Worm (Caenorhabditis elegans) whole organism, L4 larva: Measurements from ENCODE around the gene let-765.

Experiments
- F10B5.3 ChIP-seq: sonication (generic microtip); optimal IDR thresholded peaks from 2 replicates; lab custom pipeline; 2016; ENCODE audit warnings: mild to moderate bottlenecking, missing genetic modification characterization, missing compliant biosample characterization
- F26F4.8 ChIP-seq: fragments of 200-800 bp; sonication (Bioruptor generic); conservative IDR thresholded peaks from 2 replicates; pipeline ENCODE4 v1.3.6; 2022; ENCODE audit warnings: missing genetic modification characterization, missing compliant biosample characterization
- F37D6.2 ChIP-seq: sonication (generic microtip); optimal IDR thresholded peaks from 2 replicates; lab custom pipeline; 2016; ENCODE audit warnings: mild to moderate bottlenecking, missing genetic modification characterization, missing compliant biosample characterization
- F44E2.7 ChIP-seq: fragments of 200-800 bp; sonication (Bioruptor generic); IDR thresholded peaks from 2 replicates; pipeline ENCODE4 v2.1.2; 2022; ENCODE audit warnings: missing genetic modification characterization, missing compliant biosample characterization
- F49E8.2 ChIP-seq: sonication (generic microtip); optimal IDR thresholded peaks from 2 replicates; lab custom pipeline; 2016; ENCODE audit warnings: missing compliant biosample characterization, mild to moderate bottlenecking, missing genetic modification characterization, borderline replicate concordance
- R02D3.7 ChIP-seq: fragments of 150-350 bp; sonication (generic microtip); optimal IDR thresholded peaks from 3 replicates; lab custom pipeline; 2014; ENCODE audit warnings: missing biosample characterization, missing genetic modification characterization
- T20F7.1 ChIP-seq: fragments of 200-800 bp; sonication (Bioruptor generic); optimal IDR thresholded peaks from 2 replicates; lab custom pipeline; 2018; ENCODE audit warnings: mild to moderate bottlenecking, missing genetic modification characterization, missing compliant biosample characterization
- T26A8.4 ChIP-seq: fragments of 200-800 bp; sonication (Bioruptor generic); IDR thresholded peaks from 2 replicates; pipeline ENCODE4 v1.3.6; 2022; ENCODE audit warnings: missing genetic modification characterization, missing compliant biosample characterization
- Y5F2A.4 ChIP-seq: fragments of 200-800 bp; sonication (Bioruptor generic); optimal IDR thresholded peaks from 2 replicates; lab custom pipeline; 2018; ENCODE audit warnings: mild to moderate bottlenecking, missing genetic modification characterization, missing compliant biosample characterization
- Y75B8A.6 ChIP-seq: fragments of 200-800 bp; sonication (Bioruptor generic); IDR thresholded peaks from 2 replicates; pipeline ENCODE4 v1.3.6; 2022; ENCODE audit warnings: missing genetic modification reagents, missing genetic modification characterization, missing compliant biosample characterization
- ZK337.2 ChIP-seq: fragments of 200-800 bp; sonication (Bioruptor generic); IDR thresholded peaks from 2 replicates; pipeline ENCODE4 v1.3.6; 2022; ENCODE audit warnings: missing genetic modification reagents, missing genetic modification characterization, missing compliant biosample characterization
- ZK546.5 ChIP-seq, 2 experiments: sonication (generic microtip); optimal IDR thresholded peaks; 2 replicates each; lab custom pipeline; 2017; ENCODE audit warnings: missing biosample characterization in 2 of 2, missing genetic modification characterization in 2 of 2
- aha-1 ChIP-seq: fragments of 150-350 bp; peaks from one replicate; lab custom pipeline; 2014; ENCODE audit warnings: missing biosample characterization, missing genetic modification characterization
- aly-2 ChIP-seq: sonication (generic microtip); optimal IDR thresholded peaks from 2 replicates; lab custom pipeline; 2018; ENCODE audit warnings: missing biosample characterization, missing genetic modification characterization
- arid-1 ChIP-seq: fragments of 200-800 bp; sonication (Bioruptor generic); conservative IDR thresholded peaks from 2 replicates; pipeline ENCODE4 v1.3.6; 2022; ENCODE audit warnings: missing genetic modification reagents, missing genetic modification characterization, missing compliant biosample characterization
- attf-4 ChIP-seq: sonication (generic microtip); optimal IDR thresholded peaks from 3 replicates; lab custom pipeline; 2017; ENCODE audit warnings: missing biosample characterization, missing genetic modification characterization
- ceh-28 ChIP-seq: fragments of 150-350 bp; optimal IDR thresholded peaks from 2 replicates; lab custom pipeline; 2014; ENCODE audit warnings: missing biosample characterization, missing genetic modification reagents, missing genetic modification characterization
- ceh-32 ChIP-seq: sonication (generic microtip); optimal IDR thresholded peaks from 2 replicates; lab custom pipeline; 2016; ENCODE audit warnings: mild to moderate bottlenecking, missing genetic modification characterization, missing compliant biosample characterization; ENCODE audit not compliant: poor library complexity
- ceh-82 ChIP-seq: sonication (generic microtip); optimal IDR thresholded peaks from 2 replicates; lab custom pipeline; 2017; ENCODE audit warnings: missing biosample characterization, missing genetic modification characterization
- daf-16 ChIP-seq, 3 experiments: sonication (generic microtip); optimal IDR thresholded peaks; 2 replicates each; lab custom pipeline; 2016 to 2017; ENCODE audit warnings: missing genetic modification characterization in 3 of 3, missing genetic modification reagents in 3 of 3, mild to moderate bottlenecking in 2 of 3, missing compliant biosample characterization in 2 of 3, missing biosample characterization in 1 of 3, moderate library complexity in 1 of 3
- daf-19 ChIP-seq: fragments of 200-800 bp; sonication (Bioruptor generic); conservative IDR thresholded peaks from 2 replicates; pipeline ENCODE4 v1.3.6; 2022; ENCODE audit warnings: missing genetic modification characterization, missing compliant biosample characterization
- dpl-1 ChIP-seq: fragments of 150-350 bp; optimal IDR thresholded peaks from 2 replicates; lab custom pipeline; 2014; ENCODE audit warnings: missing biosample characterization, missing genetic modification reagents, missing genetic modification characterization
- dve-1 ChIP-seq: sonication (generic microtip); optimal IDR thresholded peaks from 2 replicates; lab custom pipeline; 2017; ENCODE audit warnings: antibody characterized with exemption, mild to moderate bottlenecking, missing genetic modification characterization, missing compliant biosample characterization; ENCODE audit not compliant: insufficient read depth
- egl-43 ChIP-seq: fragments of 200-800 bp; sonication (Bioruptor generic); IDR thresholded peaks from 2 replicates; pipeline ENCODE4 v1.3.6; 2022; ENCODE audit warnings: missing genetic modification reagents, missing genetic modification characterization, missing compliant biosample characterization
- fkh-10 ChIP-seq: fragments of 150-350 bp; optimal IDR thresholded peaks from 2 replicates; lab custom pipeline; 2014; ENCODE audit warnings: missing biosample characterization, missing genetic modification reagents, missing genetic modification characterization
- gei-8 ChIP-seq: fragments of 200-800 bp; sonication (Bioruptor generic); optimal IDR thresholded peaks from 2 replicates; lab custom pipeline; 2018; ENCODE audit warnings: mild to moderate bottlenecking, missing genetic modification characterization, missing compliant biosample characterization
- hlh-30 ChIP-seq: sonication (generic microtip); optimal IDR thresholded peaks from 2 replicates; lab custom pipeline; 2017; ENCODE audit warnings: antibody characterized with exemption, mild to moderate bottlenecking, missing genetic modification characterization, missing compliant biosample characterization; ENCODE audit not compliant: insufficient read depth
- lin-38 ChIP-seq: fragments of 200-800 bp; sonication (Bioruptor generic); IDR thresholded peaks from 2 replicates; pipeline ENCODE4 v1.3.6; 2022; ENCODE audit warnings: missing genetic modification reagents, missing genetic modification characterization, missing compliant biosample characterization
- lsy-2 ChIP-seq, 2 experiments: fragments of 150-350 bp in 1 of 2; sonication (generic microtip) in 1 of 2; optimal IDR thresholded peaks; 2 replicates each; lab custom pipeline; 2014 to 2017; ENCODE audit warnings: missing biosample characterization in 2 of 2, missing genetic modification characterization in 2 of 2
- madf-5 ChIP-seq, 2 experiments: fragments of 200-800 bp; sonication (Bioruptor generic); IDR thresholded peaks; 2 replicates each; pipeline ENCODE4 v1.3.6; 2022; ENCODE audit warnings: missing compliant biosample characterization in 2 of 2, missing genetic modification characterization in 2 of 2
- mdl-1 ChIP-seq, 2 experiments: fragments of 150-350 bp in 1 of 2; sonication (generic microtip) in 1 of 2; optimal IDR thresholded peaks; 2 replicates each; lab custom pipeline; 2014 to 2017; ENCODE audit warnings: missing biosample characterization in 2 of 2, missing genetic modification characterization in 2 of 2
- mep-1 ChIP-seq: fragments of 150-350 bp; sonication (generic microtip); optimal IDR thresholded peaks from 3 replicates; lab custom pipeline; 2014; ENCODE audit warnings: missing biosample characterization, missing genetic modification characterization
- mes-2 ChIP-seq: sonication (generic microtip); optimal IDR thresholded peaks from 2 replicates; lab custom pipeline; 2016; ENCODE audit warnings: missing genotype, mild to moderate bottlenecking, missing genetic modification characterization, missing compliant biosample characterization; ENCODE audit not compliant: poor library complexity, severe bottlenecking
- nhr-11 ChIP-seq: fragments of 150-350 bp; optimal IDR thresholded peaks from 2 replicates; lab custom pipeline; 2014; ENCODE audit warnings: missing biosample characterization, missing genetic modification characterization
- nhr-111 ChIP-seq: fragments of 200-800 bp; sonication (Bioruptor generic); optimal IDR thresholded peaks from 2 replicates; lab custom pipeline; 2018; ENCODE audit warnings: mild to moderate bottlenecking, missing genetic modification characterization, missing compliant biosample characterization
- nhr-25 ChIP-seq: sonication (generic microtip); optimal IDR thresholded peaks from 2 replicates; lab custom pipeline; 2017; ENCODE audit warnings: missing genetic modification characterization, mild to moderate bottlenecking, missing compliant biosample characterization, antibody characterized with exemption, moderate library complexity, borderline replicate concordance; ENCODE audit not compliant: insufficient read depth
- nhr-41 ChIP-seq: fragments of 200-800 bp; sonication (Bioruptor generic); IDR thresholded peaks from 2 replicates; pipeline ENCODE4 v1.3.6; 2022; ENCODE audit warnings: missing genetic modification reagents, missing genetic modification characterization, missing compliant biosample characterization
- nhr-76 ChIP-seq: fragments of 150-350 bp; optimal IDR thresholded peaks from 2 replicates; lab custom pipeline; 2014; ENCODE audit warnings: missing biosample characterization, missing genetic modification characterization
- nhr-77 ChIP-seq: fragments of 150-350 bp; optimal IDR thresholded peaks from 2 replicates; lab custom pipeline; 2014; ENCODE audit warnings: missing biosample characterization, missing genetic modification characterization
- pqm-1 ChIP-seq: sonication (generic microtip); optimal IDR thresholded peaks from 2 replicates; lab custom pipeline; 2017; ENCODE audit warnings: missing biosample characterization, missing genetic modification characterization
- rbr-2 ChIP-seq: sonication (generic microtip); optimal IDR thresholded peaks from 2 replicates; lab custom pipeline; 2016; ENCODE audit warnings: missing genotype, missing genetic modification characterization, missing compliant biosample characterization
- skn-1 ChIP-seq: fragments of 150-350 bp; optimal IDR thresholded peaks from 2 replicates; lab custom pipeline; 2014; ENCODE audit warnings: missing biosample characterization, missing genetic modification characterization
- snpc-1.2 ChIP-seq: fragments of 200-800 bp; sonication (Bioruptor generic); IDR thresholded peaks from 2 replicates; pipeline ENCODE4 v1.3.6; 2022; ENCODE audit warnings: missing genetic modification reagents, missing genetic modification characterization, missing compliant biosample characterization
- snpc-4 ChIP-seq: fragments of 150-350 bp; optimal IDR thresholded peaks from 2 replicates; lab custom pipeline; 2014; ENCODE audit warnings: missing biosample characterization, missing genetic modification characterization
- spr-1 ChIP-seq: sonication (generic microtip); optimal IDR thresholded peaks from 2 replicates; lab custom pipeline; 2016; ENCODE audit warnings: mild to moderate bottlenecking, missing genetic modification characterization, missing compliant biosample characterization
- spr-3 ChIP-seq: fragments of 200-800 bp; sonication (Bioruptor generic); optimal IDR thresholded peaks from 2 replicates; lab custom pipeline; 2018; ENCODE audit warnings: mild to moderate bottlenecking, missing genetic modification characterization, missing compliant biosample characterization
- zfp-3 ChIP-seq: fragments of 200-800 bp; sonication (Bioruptor generic); conservative IDR thresholded peaks from 2 replicates; pipeline ENCODE4 v1.3.6; 2022; ENCODE audit warnings: missing genetic modification reagents, missing genetic modification characterization, missing compliant biosample characterization
- zip-2 ChIP-seq: fragments of 150-350 bp; optimal IDR thresholded peaks from 2 replicates; lab custom pipeline; 2014; ENCODE audit warnings: missing biosample characterization, missing genetic modification characterization
- ztf-7 ChIP-seq: fragments of 150-350 bp; optimal IDR thresholded peaks from 2 replicates; lab custom pipeline; 2014; ENCODE audit warnings: missing biosample characterization, missing genetic modification characterization

The let-765 gene

ce11 chrIII:6619952-6620351 lies 19.0 kb upstream of the let-765 start, which contains the start of gene C13B9.2:
C13B9.2 (plus strand) TSS chrIII:6620252.
- TF ChIP-seq snpc-4, result no peak
- TF ChIP-seq ceh-32 (tag; lab: Kevin White, UChicago), result no peak
- no peak for TF ChIP-seq daf-16 (GFP tag; optimal IDR thresholded peaks at IDR 0.05; lab: Kevin White, UChicago)
- TF ChIP-seq daf-16 (tag; optimal IDR thresholded peaks at IDR 0.05; lab: Kevin White, UChicago), result no peak
- no peak for TF ChIP-seq aly-2 (tag; lab: Kevin White, UChicago)
- TF ChIP-seq hlh-30, result no peak
- TF ChIP-seq snpc-1.2 (GFP tag; lab: Robert Waterston, UW), result no peak
- no peak for TF ChIP-seq lin-38 (GFP tag; lab: Robert Waterston, UW)
- TF ChIP-seq F10B5.3, result no peak

DNA sequence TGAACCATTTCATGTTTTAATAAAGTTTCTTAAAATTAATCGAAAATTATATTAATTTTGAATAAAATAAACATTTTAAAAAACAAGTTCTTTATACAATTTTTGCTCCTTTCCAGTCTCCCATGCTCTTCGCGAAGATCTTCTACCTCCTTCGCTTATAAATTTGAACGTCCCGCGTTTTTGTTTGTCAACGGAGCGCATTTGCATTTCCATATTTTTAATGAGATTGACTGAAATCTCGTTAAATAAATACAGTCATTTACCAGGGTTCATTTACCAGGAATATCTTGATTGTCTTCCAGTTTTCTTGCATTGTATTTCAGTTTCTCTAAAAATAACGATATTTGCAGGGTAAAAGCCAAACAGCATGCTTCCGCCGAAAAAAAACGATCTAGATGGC lies 14.1 kb upstream of the let-765 start, which contains the start of gene cmtr-2:
TSS of gene cmtr-2 (plus strand) at position 351 of the 400 bp plus-strand sequence.
- TF ChIP-seq spr-3 (GFP tag; lab: Kevin White, UChicago) (no peak), F26F4.8 (no peak), fkh-10 (GFP tag; lab: Kevin White, UChicago) (no peak), dpl-1 (peak; percentile 92), T26A8.4 (GFP tag; lab: Robert Waterston, UW) (no peak), nhr-11 (no peak), T20F7.1 (GFP tag; lab: Kevin White, UChicago) (peak; percentile 31), ztf-7 (no peak), aha-1 (peak; percentile 97), ZK546.5 (tag; optimal IDR thresholded peaks at IDR 0.05; lab: Kevin White, UChicago) (no peak), Y5F2A.4 (GFP tag; lab: Kevin White, UChicago) (no peak), nhr-111 (GFP tag; lab: Kevin White, UChicago) (no peak), arid-1 (GFP tag; lab: Robert Waterston, UW) (no peak), egl-43 (GFP tag; lab: Robert Waterston, UW) (no peak), rbr-2 (tag; lab: Kevin White, UChicago) (peak; percentile 12), attf-4 (tag; lab: Kevin White, UChicago) (no peak), F49E8.2 (no peak), daf-16 (GFP tag; optimal IDR thresholded peaks at IDR 0.05; lab: Kevin White, UChicago) (no peak), daf-16 (tag; optimal IDR thresholded peaks at IDR 0.05; lab: Kevin White, UChicago) (peak; percentile 28), zip-2 (tag; lab: Kevin White, UChicago) (no peak), spr-1 (tag; lab: Kevin White, UChicago) (no peak), lsy-2 (tag; optimal IDR thresholded peaks at IDR 0.05; lab: Kevin White, UChicago) (peak in 1 of 2 experiments; percentile 70), hlh-30 (peak; percentile 11), R02D3.7 (tag; lab: Kevin White, UChicago) (no peak), F44E2.7 (GFP tag; lab: Robert Waterston, UW) (no peak), daf-19 (GFP tag; lab: Robert Waterston, UW) (no peak), ceh-28 (tag; lab: Kevin White, UChicago) (no peak), Y75B8A.6 (GFP tag; lab: Robert Waterston, UW) (no peak), nhr-25 (tag; lab: Kevin White, UChicago) (no peak), nhr-41 (no peak), gei-8 (GFP tag; lab: Kevin White, UChicago) (no peak), zfp-3 (GFP tag; lab: Robert Waterston, UW) (no peak), ZK337.2 (GFP tag; lab: Robert Waterston, UW) (no peak), skn-1 (tag; lab: Kevin White, UChicago) (no peak), dve-1 (tag; lab: Kevin White, UChicago) (peak; percentile 50), lin-38 (GFP tag; lab: Robert Waterston, UW) (peak; percentile 94), mdl-1 (tag; optimal IDR thresholded peaks at IDR 0.05; lab: Kevin White, UChicago) (no peak), mes-2 (tag; lab: Kevin White, UChicago) (peak; percentile 79), F37D6.2 (tag; lab: Kevin White, UChicago) (no peak), mep-1 (tag; lab: Kevin White, UChicago) (peak; percentile 67), pqm-1 (tag; lab: Kevin White, UChicago) (no peak), madf-5 (GFP tag; IDR thresholded peaks at IDR 0.05; lab: Robert Waterston, UW) (no peak), nhr-77 (tag; lab: Kevin White, UChicago) (no peak), nhr-76 (no peak), ceh-82 (tag; lab: Kevin White, UChicago) (no peak)
